Fruit fly (Drosophila melanogaster) whole organism, embryonic: ENCODE data around the gene snk.

Source experiments
- Adf1 ChIP-seq: fragments of 200-800 bp; sonication (Bioruptor generic); IDR thresholded peaks from 2 replicates; pipeline ENCODE4 v1.3.6; 2022; ENCODE audit warnings: missing biosample characterization, missing genetic modification characterization
- Blimp-1 ChIP-seq: fragments of 200-800 bp; sonication (Bioruptor generic); optimal IDR thresholded peaks from 3 replicates; lab custom pipeline; 2018; ENCODE audit warnings: missing biosample characterization, missing genetic modification characterization, mild to moderate bottlenecking, moderate library complexity, missing genetic modification reagents
- CG10209 ChIP-seq: fragments of 200-800 bp; sonication (Bioruptor generic); optimal IDR thresholded peaks from 3 replicates; lab custom pipeline; 2017; ENCODE audit warnings: missing biosample characterization, mild to moderate bottlenecking, missing genetic modification characterization, missing genetic modification reagents
- CG12299 ChIP-seq: fragments of 200-800 bp; sonication (Bioruptor generic); optimal IDR thresholded peaks from 2 replicates; lab custom pipeline; 2018; ENCODE audit warnings: missing biosample characterization, mild to moderate bottlenecking, missing genetic modification characterization
- CG1233 ChIP-seq: fragments of 200-800 bp; sonication (Bioruptor generic); optimal IDR thresholded peaks from 4 replicates; lab custom pipeline; 2018; ENCODE audit warnings: missing biosample characterization, mild to moderate bottlenecking, missing genetic modification characterization
- CG14710 ChIP-seq: fragments of 200-800 bp; sonication (Bioruptor generic); optimal IDR thresholded peaks from 3 replicates; lab custom pipeline; 2019; ENCODE audit warnings: missing biosample characterization, mild to moderate bottlenecking, missing genetic modification characterization, moderate library complexity
- CG17385 ChIP-seq: fragments of 200-800 bp; sonication (Bioruptor generic); optimal IDR thresholded peaks from 3 replicates; lab custom pipeline; 2018; ENCODE audit warnings: missing biosample characterization, mild to moderate bottlenecking, missing genetic modification characterization
- CG18764 ChIP-seq: fragments of 200-800 bp; sonication (Bioruptor generic); optimal IDR thresholded peaks from 3 replicates; lab custom pipeline; 2016; ENCODE audit warnings: missing biosample characterization, missing genetic modification characterization
- CG2129 ChIP-seq: fragments of 200-800 bp; sonication (Bioruptor generic); IDR thresholded peaks from 2 replicates; pipeline ENCODE4 v1.3.6; 2022; ENCODE audit warnings: missing biosample characterization, missing genetic modification characterization; ENCODE audit not compliant: partially characterized antibody
- CG2199 ChIP-seq: fragments of 200-800 bp; sonication (Bioruptor generic); IDR thresholded peaks from 3 replicates; pipeline ENCODE4 v1.3.6; 2022; ENCODE audit warnings: missing biosample characterization, missing genetic modification characterization
- CG3065 ChIP-seq: fragments of 200-800 bp; sonication (Bioruptor generic); optimal IDR thresholded peaks from 2 replicates; lab custom pipeline; 2016; ENCODE audit warnings: missing biosample characterization, missing genetic modification characterization
- CG34422 ChIP-seq: fragments of 200-800 bp; sonication (Bioruptor generic); IDR thresholded peaks from 3 replicates; pipeline ENCODE4 v1.3.6; 2022; ENCODE audit warnings: missing biosample characterization, missing genetic modification characterization
- CG3838 ChIP-seq: fragments of 200-800 bp; sonication (Bioruptor generic); optimal IDR thresholded peaks from 3 replicates; lab custom pipeline; 2016; ENCODE audit warnings: missing biosample characterization, missing genetic modification characterization
- CG8765 ChIP-seq: fragments of 200-800 bp; sonication (Bioruptor generic); IDR thresholded peaks from 2 replicates; pipeline ENCODE4 v1.3.6; 2022; ENCODE audit warnings: missing biosample characterization, missing genetic modification characterization
- Deaf1 ChIP-seq: fragments of 200-800 bp; optimal IDR thresholded peaks from 3 replicates; lab custom pipeline; 2019; ENCODE audit warnings: missing biosample characterization, mild to moderate bottlenecking, missing genetic modification characterization, moderate library complexity
- Dll ChIP-seq: fragments of 200-800 bp; sonication (Bioruptor generic); IDR thresholded peaks from 4 replicates; pipeline ENCODE4 v1.3.6; 2022; ENCODE audit warnings: missing biosample characterization, missing genetic modification characterization; ENCODE audit not compliant: partially characterized antibody
- Dp ChIP-seq: fragments of 200-800 bp; sonication (Bioruptor generic); optimal IDR thresholded peaks from 2 replicates; lab custom pipeline; 2018; ENCODE audit warnings: missing biosample characterization, mild to moderate bottlenecking, missing genetic modification characterization, moderate library complexity
- Eip74EF ChIP-seq, 2 experiments: fragments of 200-800 bp in 1 of 2; fragments of >200 bp in 1 of 2; sonication (Bioruptor generic) in 1 of 2; optimal IDR thresholded peaks; 2 replicates each; lab custom pipeline; 2017 to 2019; ENCODE audit warnings: missing biosample characterization in 2 of 2, missing genetic modification characterization in 2 of 2, mild to moderate bottlenecking in 1 of 2, moderate library complexity in 1 of 2
- Med ChIP-seq: fragments of 200-800 bp; sonication (Bioruptor generic); peaks from one replicate; lab custom pipeline; 2016; ENCODE audit warnings: missing biosample characterization, missing genetic modification characterization, mild to moderate bottlenecking, inconsistent platforms, moderate library complexity
- Meics ChIP-seq: fragments of 200-800 bp; sonication (Bioruptor generic); optimal IDR thresholded peaks from 2 replicates; lab custom pipeline; 2017; ENCODE audit warnings: missing biosample characterization, mild to moderate bottlenecking, missing genetic modification characterization
- Pdp1 ChIP-seq, 2 experiments: fragments of 200-800 bp; sonication (Bioruptor generic); optimal IDR thresholded peaks; 3 replicates each; lab custom pipeline; 2016; ENCODE audit warnings: missing biosample characterization in 2 of 2, missing genetic modification characterization in 2 of 2, mild to moderate bottlenecking in 1 of 2, moderate library complexity in 1 of 2
- Ravus ChIP-seq: fragments of 200-800 bp; sonication (Bioruptor generic); IDR thresholded peaks from 2 replicates; pipeline ENCODE4 v1.3.6; 2022; ENCODE audit warnings: missing biosample characterization, missing genetic modification characterization
- Sox102F ChIP-seq: fragments of 200-800 bp; sonication (Bioruptor generic); optimal IDR thresholded peaks from 2 replicates; lab custom pipeline; 2018; ENCODE audit warnings: missing biosample characterization, mild to moderate bottlenecking, missing genetic modification characterization, moderate library complexity
- Trl ChIP-seq, 3 experiments: fragments of >200 bp in 2 of 3; fragments of 200-800 bp in 1 of 3; sonication (Bioruptor generic) in 1 of 3; optimal IDR thresholded peaks; 2 replicates in 1 of 3; 3 replicates in 2 of 3; lab custom pipeline; 2016 to 2017; ENCODE audit warnings: missing biosample characterization in 1 of 3, missing genetic modification characterization in 1 of 3
- Xbp1 ChIP-seq: fragments of 200-800 bp; sonication (Bioruptor generic); optimal IDR thresholded peaks from 3 replicates; lab custom pipeline; 2016; ENCODE audit warnings: missing biosample characterization, mild to moderate bottlenecking, missing genetic modification characterization
- al ChIP-seq: fragments of 200-800 bp; sonication (Bioruptor generic); IDR thresholded peaks from 2 replicates; pipeline ENCODE4 v1.3.6; 2022; ENCODE audit warnings: missing biosample characterization, missing genetic modification characterization
- ap ChIP-seq: fragments of 200-800 bp; sonication (Bioruptor generic); IDR thresholded peaks from 2 replicates; pipeline ENCODE4 v1.3.6; 2022; ENCODE audit warnings: missing biosample characterization, missing genetic modification characterization
- cg ChIP-seq: fragments of 200-800 bp; sonication (Bioruptor generic); optimal IDR thresholded peaks from 3 replicates; lab custom pipeline; 2019; ENCODE audit warnings: missing biosample characterization, mild to moderate bottlenecking, missing genetic modification characterization, moderate library complexity
- crol ChIP-seq: fragments of 200-800 bp; sonication (Bioruptor generic); IDR thresholded peaks from 2 replicates; pipeline ENCODE4 v1.3.6; 2022; ENCODE audit warnings: missing biosample characterization, missing genetic modification characterization
- dm ChIP-seq: fragments of 200-800 bp; sonication (Bioruptor generic); optimal IDR thresholded peaks from 3 replicates; lab custom pipeline; 2016; ENCODE audit warnings: missing biosample characterization, missing genetic modification characterization
- ftz-f1 ChIP-seq: fragments of 200-800 bp; sonication (Bioruptor generic); optimal IDR thresholded peaks from 2 replicates; lab custom pipeline; 2016; ENCODE audit warnings: missing biosample characterization, missing genetic modification characterization
- lab ChIP-seq: fragments of 200-800 bp; sonication (Bioruptor generic); optimal IDR thresholded peaks from 3 replicates; lab custom pipeline; 2017; ENCODE audit warnings: missing biosample characterization, missing genetic modification characterization, mild to moderate bottlenecking, moderate library complexity, missing genetic modification reagents
- lbe ChIP-seq: fragments of 200-800 bp; sonication (Bioruptor generic); optimal IDR thresholded peaks from 2 replicates; lab custom pipeline; 2016; ENCODE audit warnings: missing biosample characterization, mild to moderate bottlenecking, missing genetic modification characterization
- mam ChIP-seq: fragments of 200-800 bp; sonication (Bioruptor generic); optimal IDR thresholded peaks from 3 replicates; lab custom pipeline; 2016; ENCODE audit warnings: missing biosample characterization, missing genetic modification characterization
- tin ChIP-seq: fragments of 200-800 bp; sonication (Bioruptor generic); optimal IDR thresholded peaks from 3 replicates; lab custom pipeline; 2016; ENCODE audit warnings: missing biosample characterization, missing genetic modification characterization
- tll ChIP-seq, 2 experiments: fragments of 200-800 bp in 1 of 2; fragments of >200 bp in 1 of 2; sonication (Bioruptor generic) in 1 of 2; optimal IDR thresholded peaks; 2 replicates each; lab custom pipeline; 2017 to 2019; ENCODE audit warnings: missing biosample characterization in 2 of 2, missing genetic modification characterization in 2 of 2, mild to moderate bottlenecking in 1 of 2, moderate library complexity in 1 of 2
- zfh2 ChIP-seq: fragments of 200-800 bp; sonication (Bioruptor generic); optimal IDR thresholded peaks from 2 replicates; lab custom pipeline; 2016; ENCODE audit warnings: missing biosample characterization, missing genetic modification characterization

Gene snk

DNA sequence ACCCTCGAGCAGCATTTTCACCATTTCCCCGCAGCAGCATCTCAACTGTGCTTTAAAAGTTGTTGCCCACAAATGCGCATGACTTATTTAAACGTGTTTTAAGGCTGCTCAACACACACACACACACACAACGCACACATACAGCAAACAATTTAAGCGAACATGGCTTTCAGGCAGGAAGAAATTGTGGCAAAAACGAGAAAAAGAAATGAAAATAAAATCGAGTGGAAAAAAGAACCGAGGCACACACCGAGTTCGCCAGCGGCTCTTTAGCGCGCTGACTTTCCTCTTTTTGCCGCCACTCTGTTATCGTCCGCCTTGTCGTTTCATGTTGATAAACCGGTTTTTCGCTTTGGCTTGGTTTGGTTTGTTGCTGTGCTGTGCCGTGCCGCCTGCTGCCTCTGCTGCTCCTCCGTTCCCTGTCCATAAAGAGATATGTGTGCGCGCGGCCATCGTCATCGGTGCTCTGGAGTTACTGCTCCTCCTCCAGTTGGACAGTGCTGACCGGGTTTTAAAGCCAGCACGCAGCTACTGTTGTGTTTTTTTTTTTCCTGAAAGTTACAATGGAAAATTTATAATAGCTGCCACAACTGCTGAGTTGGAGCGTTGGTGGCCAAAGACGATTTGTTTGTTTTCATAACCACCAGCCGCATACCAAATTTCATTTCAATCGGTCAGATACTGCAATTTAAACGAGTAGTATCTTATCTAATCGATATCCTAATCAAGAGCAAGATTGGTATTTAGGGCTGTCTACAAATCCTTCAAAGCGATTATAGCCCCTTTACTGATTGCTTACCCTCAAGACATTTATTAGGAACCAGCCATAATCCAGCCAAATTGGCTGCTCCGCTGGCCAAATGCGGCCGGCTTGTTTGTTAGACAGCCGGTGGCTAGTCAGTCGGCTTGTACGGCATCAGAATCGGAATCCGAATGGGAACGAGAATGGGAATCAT, 26.5 kb downstream of the snk start (continued):
- TF ChIP-seq lbe (GFP tag; lab: Kevin White, UChicago) (peak; percentile 57), Eip74EF (GFP tag; optimal IDR thresholded peaks at IDR 0.05; lab: Kevin White, UChicago) (no peak), CG2129 (no peak), CG18764 (GFP tag; lab: Kevin White, UChicago) (no peak), CG34422 (GFP tag; lab: Robert Waterston, UW) (peak; percentile 39; the same call in 1 of the 3 replicates), Ravus (no peak), Adf1 (GFP tag; lab: Robert Waterston, UW) (peak; percentile 53), CG14710 (tag; lab: Kevin White, UChicago) (no peak), al (GFP tag; lab: Robert Waterston, UW) (no peak), ap (GFP tag; lab: Robert Waterston, UW) (no peak), Trl (optimal IDR thresholded peaks at IDR 0.05; lab: Kevin White, UChicago) (no peak), Trl (GFP tag; optimal IDR thresholded peaks at IDR 0.05; lab: Kevin White, UChicago) (peak; percentile 12), cg (GFP tag; lab: Kevin White, UChicago) (peak; percentile 69), Deaf1 (peak; percentile 43), CG3065 (GFP tag; lab: Kevin White, UChicago) (no peak), Meics (peak; percentile 5), mam (peak; percentile 20), CG10209 (GFP tag; lab: Kevin White, UChicago) (no peak), CG1233 (peak; percentile 23), Xbp1 (GFP tag; lab: Kevin White, UChicago) (no peak), Sox102F (GFP tag; lab: Kevin White, UChicago) (no peak), CG3838 (peak; percentile 3), zfh2 (GFP tag; lab: Kevin White, UChicago) (no peak), tin (GFP tag; lab: Kevin White, UChicago) (no peak), lab (GFP tag; lab: Kevin White, UChicago) (peak; percentile 20), dm (GFP tag; lab: Kevin White, UChicago) (no peak), CG17385 (GFP tag; lab: Kevin White, UChicago) (peak; percentile 1), CG12299 (tag; lab: Kevin White, UChicago) (no peak)

DNA sequence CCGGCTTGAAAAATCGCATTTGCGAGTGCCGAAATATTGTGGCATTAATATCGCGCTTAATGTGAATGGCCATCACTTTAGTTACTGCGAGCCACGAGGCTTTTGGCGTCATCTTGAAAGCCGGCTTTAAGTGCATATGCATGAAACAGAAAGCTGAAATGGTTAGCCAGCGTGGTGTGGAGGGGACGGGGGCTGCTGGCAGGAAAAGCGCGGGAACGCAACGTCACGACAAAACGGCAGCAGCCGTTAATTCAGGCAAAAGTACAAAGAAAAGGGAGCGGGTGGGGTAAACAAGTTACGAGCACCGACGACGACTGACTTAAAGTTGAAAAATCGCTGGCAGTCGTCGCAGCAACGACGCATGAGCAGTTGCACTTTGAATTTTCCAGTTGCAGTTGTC, 27.2 kb downstream of the snk start:
- peak; percentile 57 for TF ChIP-seq Blimp-1 (GFP tag; lab: Kevin White, UChicago)
- peak; percentile 63 for TF ChIP-seq crol (GFP tag; lab: Robert Waterston, UW)
- TF ChIP-seq Med (GFP tag; lab: Kevin White, UChicago) = peak; percentile 0
- TF ChIP-seq ftz-f1 = no peak
- TF ChIP-seq Deaf1 = peak; percentile 52
- peak; percentile 5 for TF ChIP-seq Dp (GFP tag; lab: Kevin White, UChicago)
- no peak for TF ChIP-seq tll (GFP tag; optimal IDR thresholded peaks at IDR 0.05; lab: Kevin White, UChicago)
- TF ChIP-seq CG34422 (GFP tag; lab: Robert Waterston, UW) = peak; percentile 20; the same call in 1 of the 3 replicates
- TF ChIP-seq CG2199 = 0 out of 3 replicates have a peak, but pooled peaks have one; percentile 12
- no peak for TF ChIP-seq CG8765
- TF ChIP-seq Dll = 0 out of 4 replicates have a peak, but pooled peaks have one; percentile 20
- peak in 1 of 2 experiments; percentile 19 for TF ChIP-seq Pdp1 (GFP tag; optimal IDR thresholded peaks at IDR 0.05; lab: Kevin White, UChicago)
- TF ChIP-seq, all 482 proteins: peak for 9
